Fruit fly (Drosophila melanogaster) S2 (cell line): ENCODE results near the gene Cpr66D.

Source experiments
- CG8478 ChIP-seq: fragments of >200 bp; optimal IDR thresholded peaks from 2 replicates; lab custom pipeline; 2018
- CTCF ChIP-seq, 2 experiments: fragments of >200 bp; optimal IDR thresholded peaks; 2 replicates each; lab custom pipeline; 2018

The Cpr66D gene

DNA sequence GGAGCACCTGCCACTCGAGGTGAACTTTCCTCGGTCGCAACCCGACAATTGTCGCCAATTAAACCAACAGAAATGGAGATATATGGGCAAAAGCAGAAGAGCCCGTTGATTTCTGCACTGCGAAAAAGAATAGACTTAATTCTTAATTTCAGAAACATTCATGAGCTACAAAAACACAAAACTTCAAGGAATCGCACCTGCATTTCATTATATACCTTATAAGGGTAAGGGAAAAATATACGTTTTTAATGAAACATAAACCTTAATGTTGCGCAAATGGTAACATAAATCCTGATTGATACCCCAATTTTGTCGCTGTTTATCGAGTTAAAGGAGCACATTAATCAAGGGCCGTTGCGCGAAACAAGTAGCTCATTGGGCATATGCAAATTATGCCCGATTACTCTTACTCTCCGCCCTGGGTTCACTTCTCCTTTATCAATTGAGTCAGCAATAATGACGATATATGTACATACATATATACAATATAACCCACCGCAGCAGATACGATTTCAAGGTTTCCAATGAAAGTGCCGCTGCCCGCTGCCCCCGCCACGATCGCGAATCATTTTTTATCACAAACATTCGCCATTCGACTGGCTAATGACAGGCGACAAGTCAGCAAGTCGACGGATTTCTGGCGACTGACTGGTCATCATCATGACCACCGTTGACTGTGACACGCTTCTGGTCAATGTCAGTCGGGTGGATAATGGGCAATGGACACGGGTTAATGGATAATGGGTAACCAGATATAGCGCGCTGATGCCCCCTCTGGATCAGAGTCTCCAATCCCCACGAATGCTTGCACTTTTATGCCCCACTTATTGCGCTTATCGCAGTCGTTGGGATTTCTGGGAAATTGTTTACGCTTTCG lies 21.8 kb downstream of the Cpr66D start:
- TF ChIP-seq CTCF (optimal IDR thresholded peaks at IDR 0.05; lab: Kevin White, UChicago) = no peak
- TF ChIP-seq CG8478 (lab: Kevin White, UChicago) = no peak

dm6 chr3L:8666098-8666497 lies 25.9 kb downstream of the Cpr66D start:
- no peak for TF ChIP-seq CG8478 (lab: Kevin White, UChicago)

DNA sequence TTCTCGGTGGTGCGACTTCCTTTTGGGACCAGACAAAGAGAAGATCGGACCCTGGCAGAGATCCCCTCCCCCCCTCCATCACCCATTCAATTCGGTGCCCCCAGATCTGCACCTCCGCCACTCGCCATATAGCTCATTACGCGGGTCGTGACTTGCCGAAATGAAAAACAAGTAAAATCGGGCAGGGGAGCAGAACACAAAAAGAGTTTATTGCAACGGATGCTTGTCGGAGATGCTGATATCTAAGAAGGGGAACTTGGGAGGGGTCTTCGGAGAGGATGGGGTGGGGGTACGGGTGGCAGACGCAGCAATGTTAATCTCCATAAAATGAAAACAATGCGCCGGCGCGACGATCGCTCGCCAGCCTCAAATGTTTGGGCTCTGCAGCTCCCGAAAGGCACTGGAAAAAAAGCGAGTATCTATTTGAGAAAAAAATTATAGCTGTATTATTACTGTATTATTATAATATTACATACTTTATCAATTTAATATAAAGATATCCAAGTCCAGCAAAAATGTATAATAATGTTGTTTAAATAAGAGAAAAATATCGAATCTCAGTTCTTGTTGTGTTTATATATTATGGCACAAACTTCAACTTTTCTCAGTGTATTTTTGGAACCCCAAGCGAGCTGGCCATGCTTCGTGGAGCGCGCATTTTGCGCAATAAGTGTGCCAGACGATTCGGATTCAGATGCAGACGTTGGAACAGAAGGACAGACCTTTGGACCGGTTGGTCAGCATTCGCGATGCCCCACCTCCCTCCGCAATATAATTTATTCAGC lies 27.8 kb downstream of the Cpr66D start:
- TF ChIP-seq CTCF (optimal IDR thresholded peaks at IDR 0.05; lab: Kevin White, UChicago) = no peak
- no peak for TF ChIP-seq CG8478 (lab: Kevin White, UChicago)

- TF ChIP-seq CG8478 (lab: Kevin White, UChicago) (no peak), CTCF (optimal IDR thresholded peaks at IDR 0.05; lab: Kevin White, UChicago) (no peak)
Measured at dm6 chr3L:8669087-8669486, 28.8 kb downstream of the Cpr66D start.

DNA sequence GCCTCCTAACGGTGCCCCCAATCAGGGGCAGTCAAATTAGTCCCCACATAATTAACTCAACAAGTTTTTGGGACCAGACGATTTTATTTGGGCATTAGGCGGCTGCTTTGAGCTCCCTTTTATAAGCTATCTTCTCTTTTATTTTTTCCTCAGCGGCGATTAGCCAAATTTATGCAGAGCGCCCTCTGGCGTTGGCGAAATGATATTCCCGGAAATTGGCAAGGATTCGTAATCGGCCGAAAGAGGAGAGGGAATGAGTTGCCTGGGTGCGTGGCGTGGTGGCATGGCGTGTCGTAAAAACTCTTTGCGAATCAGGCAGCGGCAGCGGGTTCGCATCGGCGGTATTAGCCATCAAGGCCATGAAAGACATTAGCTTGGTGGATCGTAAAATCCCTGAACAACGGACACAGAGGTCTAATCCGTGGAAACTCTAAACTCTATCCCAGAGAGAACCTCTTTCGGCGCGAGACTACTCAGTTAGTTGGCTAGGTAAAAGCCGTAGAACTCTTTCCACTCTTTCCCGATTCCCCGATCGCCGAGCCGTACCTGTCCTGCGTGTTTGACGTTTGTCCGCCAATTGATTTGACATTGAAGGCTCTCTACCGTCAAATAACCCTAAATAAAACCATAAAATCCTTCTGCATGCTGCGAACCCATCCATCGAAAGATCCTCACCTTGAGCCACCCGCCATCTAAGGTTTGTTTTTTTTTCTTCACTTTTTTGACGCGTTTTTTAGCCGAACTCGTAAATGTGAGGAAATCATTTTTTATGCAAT lies 29.8 kb downstream of the Cpr66D start:
- TF ChIP-seq CG8478 (lab: Kevin White, UChicago) = no peak
- TF ChIP-seq CTCF (optimal IDR thresholded peaks at IDR 0.05; lab: Kevin White, UChicago) = peak; percentile 62 to 67

- TF ChIP-seq CG8478 (lab: Kevin White, UChicago) (no peak), CTCF (optimal IDR thresholded peaks at IDR 0.05; lab: Kevin White, UChicago) (no peak)
Measured at dm6 chr3L:8670983-8671382, 30.7 kb downstream of the Cpr66D start.

dm6 chr3L:8672199-8673059 lies 32.2 kb downstream of the Cpr66D start:
- no peak for TF ChIP-seq CG8478 (lab: Kevin White, UChicago)

dm6 chr3L:8673377-8674000 lies 33.2 kb downstream of the Cpr66D start:
- no peak for TF ChIP-seq CTCF (optimal IDR thresholded peaks at IDR 0.05; lab: Kevin White, UChicago)
- TF ChIP-seq CG8478 (lab: Kevin White, UChicago) = no peak

DNA sequence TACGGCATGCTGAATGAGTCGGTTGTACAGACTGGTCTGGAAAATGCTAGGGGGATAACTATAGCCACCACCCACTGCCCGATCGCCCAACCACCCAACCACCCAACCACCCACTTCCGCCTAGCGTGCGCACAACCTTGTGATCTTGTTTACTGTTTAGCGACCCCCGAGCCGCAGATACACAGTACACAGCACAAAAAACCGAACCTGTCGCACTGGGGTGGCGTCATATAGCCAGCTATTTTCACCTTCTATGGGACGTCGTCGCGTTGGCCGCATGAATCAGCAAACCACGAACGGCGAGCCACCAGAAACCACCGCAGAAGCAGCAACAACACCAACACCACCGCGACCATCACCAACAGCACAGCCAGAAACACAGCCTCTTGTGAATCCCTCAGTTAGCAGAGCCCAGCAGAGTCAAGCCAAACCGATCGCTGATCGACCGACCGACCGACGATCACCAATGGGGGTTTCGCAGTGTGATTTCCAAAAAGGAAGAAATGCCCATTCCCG lies 34.8 kb downstream of the Cpr66D start:
- no peak for TF ChIP-seq CTCF (optimal IDR thresholded peaks at IDR 0.05; lab: Kevin White, UChicago)
- TF ChIP-seq CG8478 (lab: Kevin White, UChicago) = no peak

- TF ChIP-seq CG8478 (lab: Kevin White, UChicago) = no peak
- TF ChIP-seq CTCF (optimal IDR thresholded peaks at IDR 0.05; lab: Kevin White, UChicago) = no peak
Measured at dm6 chr3L:8675545-8676084, 35.4 kb downstream of the Cpr66D start, which contains the start of gene hry. hry (plus strand) TSS chr3L:8675759.

DNA sequence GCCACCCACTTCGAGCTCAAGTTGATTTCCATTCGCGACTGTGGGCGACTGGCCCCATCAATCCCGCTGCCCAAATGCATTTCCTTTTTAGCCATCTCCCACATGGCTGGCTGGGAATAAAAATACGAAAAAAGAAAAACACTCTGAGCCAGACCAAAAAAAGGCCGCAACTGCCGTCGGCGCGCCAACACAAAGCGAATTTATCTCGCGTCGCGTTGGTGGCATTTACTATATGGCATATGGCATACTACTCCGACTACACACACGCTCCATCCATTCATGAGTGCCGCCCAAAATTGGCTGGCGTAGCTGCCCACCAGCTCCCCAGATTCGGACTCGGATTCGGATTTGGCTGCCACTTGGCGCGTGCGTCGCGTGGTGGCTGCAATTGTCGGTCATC lies 36.3 kb downstream of the Cpr66D start:
- TF ChIP-seq CTCF (optimal IDR thresholded peaks at IDR 0.05; lab: Kevin White, UChicago) (no peak), CG8478 (lab: Kevin White, UChicago) (no peak)

dm6 chr3L:8677774-8678173 lies 37.5 kb downstream of the Cpr66D start:
- no peak for TF ChIP-seq CG8478 (lab: Kevin White, UChicago)
- no peak for TF ChIP-seq CTCF (optimal IDR thresholded peaks at IDR 0.05; lab: Kevin White, UChicago)

dm6 chr3L:8680353-8680752 lies 40.1 kb downstream of the Cpr66D start:
- no peak for TF ChIP-seq CG8478 (lab: Kevin White, UChicago)
- TF ChIP-seq CTCF (optimal IDR thresholded peaks at IDR 0.05; lab: Kevin White, UChicago) = no peak
